Fruit fly (Drosophila melanogaster): ENCODE data around the gene CG5653.

- TF ChIP-seq Antp (GFP tag; optimal IDR thresholded peaks at IDR 0.05): no peak
- no peak for TF ChIP-seq CG8944 (GFP tag; optimal IDR thresholded peaks at IDR 0.05)
- peak; percentile 19 for TF ChIP-seq Oli (tag; optimal IDR thresholded peaks at IDR 0.05)
- TF ChIP-seq CG13894 (tag; optimal IDR thresholded peaks at IDR 0.05): no peak
- TF ChIP-seq HLH54F (GFP tag; optimal IDR thresholded peaks at IDR 0.05): peak; percentile 9
- peak; percentile 65; the same call in 1 of the 2 replicates for TF ChIP-seq HLH3B (GFP tag; IDR thresholded peaks at IDR 0.05)
- TF ChIP-seq CG31224 (GFP tag; IDR thresholded peaks at IDR 0.05): peak; percentile 58
- peak; percentile 58; the same call in 2 of the 3 replicates for TF ChIP-seq row (GFP tag; IDR thresholded peaks at IDR 0.05)
- TF ChIP-seq Bteb2 (GFP tag; optimal IDR thresholded peaks at IDR 0.05): no peak
- no peak for TF ChIP-seq luna (GFP tag; optimal IDR thresholded peaks at IDR 0.05)
- no peak for TF ChIP-seq chn (GFP tag; optimal IDR thresholded peaks at IDR 0.05)
- no peak for TF ChIP-seq hth (optimal IDR thresholded peaks at IDR 0.05)
Measured at dm6 chr3L:8954648-8955033, 11.5 kb downstream of the CG5653 start, which contains the start of gene GNBP3.
